Worm (Caenorhabditis elegans) whole organism, L1 larva: Measurements from ENCODE around the gene Y34B4A.10.

ENCODE experiments used
- C16A3.4 ChIP-seq: fragments of 150-350 bp; optimal IDR thresholded peaks from 2 replicates; lab custom pipeline; 2014; ENCODE audit warnings: missing biosample characterization, missing genetic modification characterization
- F16B12.6 ChIP-seq: fragments of 150-350 bp; optimal IDR thresholded peaks from 2 replicates; lab custom pipeline; 2014; ENCODE audit warnings: missing biosample characterization, missing genetic modification characterization
- Y116A8C.19 ChIP-seq: sonication (generic microtip); optimal IDR thresholded peaks from 2 replicates; lab custom pipeline; 2016; ENCODE audit warnings: missing compliant biosample characterization, missing genetic modification characterization, borderline replicate concordance
- aha-1 ChIP-seq: fragments of 150-350 bp; optimal IDR thresholded peaks from 2 replicates; lab custom pipeline; 2014; ENCODE audit warnings: missing biosample characterization, missing genetic modification characterization
- alr-1 ChIP-seq: fragments of 200-800 bp; sonication (Bioruptor generic); optimal IDR thresholded peaks from 2 replicates; lab custom pipeline; 2018; ENCODE audit warnings: borderline replicate concordance, mild to moderate bottlenecking, missing genetic modification characterization, missing compliant biosample characterization
- aly-2 ChIP-seq: fragments of 150-350 bp; optimal IDR thresholded peaks from 2 replicates; lab custom pipeline; 2014; ENCODE audit warnings: missing biosample characterization, missing genetic modification characterization
- ama-1 ChIP-seq: fragments of 150-350 bp; optimal IDR thresholded peaks from 2 replicates; lab custom pipeline; 2014
- ceh-8 ChIP-seq: fragments of 200-800 bp; sonication (Bioruptor generic); optimal IDR thresholded peaks from 2 replicates; lab custom pipeline; 2018; ENCODE audit warnings: mild to moderate bottlenecking, missing genetic modification characterization, moderate library complexity, missing compliant biosample characterization
- ceh-88 ChIP-seq: fragments of 200-800 bp; sonication (Bioruptor generic); IDR thresholded peaks from 2 replicates; pipeline ENCODE4 v1.3.6; 2022; ENCODE audit warnings: missing genetic modification characterization, missing compliant biosample characterization
- dpl-1 ChIP-seq, 3 experiments: fragments of 150-350 bp in 2 of 3; sonication (generic microtip) in 1 of 3; optimal IDR thresholded peaks; 2 replicates each; lab custom pipeline; 2014 to 2017; ENCODE audit warnings: missing biosample characterization in 3 of 3, missing genetic modification characterization in 3 of 3, missing genetic modification reagents in 3 of 3
- efl-3 ChIP-seq: fragments of 200-800 bp; sonication (Bioruptor generic); optimal IDR thresholded peaks from 2 replicates; lab custom pipeline; 2018; ENCODE audit warnings: mild to moderate bottlenecking, missing genetic modification characterization, missing compliant biosample characterization
- egl-13 ChIP-seq: sonication (generic microtip); optimal IDR thresholded peaks from 2 replicates; lab custom pipeline; 2016; ENCODE audit warnings: missing genotype, missing genetic modification reagents, missing genetic modification characterization, missing compliant biosample characterization
- elt-2 ChIP-seq: sonication (generic microtip); optimal IDR thresholded peaks from 2 replicates; lab custom pipeline; 2016; ENCODE audit warnings: missing genetic modification characterization, mild to moderate bottlenecking, inconsistent platforms, missing compliant biosample characterization, missing genetic modification reagents
- elt-3 ChIP-seq, 6 experiments: fragments of 150-350 bp in 1 of 6; sonication (generic microtip); optimal IDR thresholded peaks; 2 replicates each; lab custom pipeline; 2017 to 2018; ENCODE audit warnings: missing biosample characterization in 6 of 6, missing genetic modification characterization in 6 of 6, inconsistent platforms in 1 of 6
- ets-5 ChIP-seq: fragments of 200-800 bp; sonication (Bioruptor generic); IDR thresholded peaks from 2 replicates; pipeline ENCODE4 v1.3.6; 2022; ENCODE audit warnings: missing genetic modification characterization, missing compliant biosample characterization
- grh-1 ChIP-seq: fragments of 200-800 bp; sonication (Bioruptor generic); IDR thresholded peaks from 2 replicates; pipeline ENCODE4 v1.3.6; 2022; ENCODE audit warnings: missing genetic modification reagents, missing genetic modification characterization, missing compliant biosample characterization
- hpl-2 ChIP-seq: fragments of 150-350 bp; optimal IDR thresholded peaks from 2 replicates; lab custom pipeline; 2014; ENCODE audit warnings: missing biosample characterization, missing genetic modification reagents, missing genetic modification characterization
- isw-1 ChIP-seq: fragments of 200-800 bp; sonication (Bioruptor generic); IDR thresholded peaks from 2 replicates; pipeline ENCODE4 v1.3.6; 2022; ENCODE audit warnings: missing genetic modification characterization, missing compliant biosample characterization
- jun-1 ChIP-seq: fragments of 150-350 bp; optimal IDR thresholded peaks from 2 replicates; lab custom pipeline; 2014; ENCODE audit warnings: missing biosample characterization, missing genetic modification reagents, missing genetic modification characterization
- lin-14 ChIP-seq: fragments of 200-800 bp; sonication (Bioruptor generic); optimal IDR thresholded peaks from 2 replicates; lab custom pipeline; 2018; ENCODE audit warnings: mild to moderate bottlenecking, missing genetic modification characterization, moderate library complexity, missing compliant biosample characterization
- lin-15B ChIP-seq: fragments of 150-350 bp; sonication (generic microtip); optimal IDR thresholded peaks from 3 replicates; lab custom pipeline; 2014; ENCODE audit warnings: missing biosample characterization, missing genetic modification characterization
- lin-35 ChIP-seq, 2 experiments: fragments of 150-350 bp; optimal IDR thresholded peaks; 2 replicates each; lab custom pipeline; 2014; ENCODE audit warnings: missing biosample characterization in 2 of 2, missing genetic modification characterization in 2 of 2, missing genetic modification reagents in 2 of 2
- lsy-2 ChIP-seq, 2 experiments: fragments of 150-350 bp; optimal IDR thresholded peaks; 2 replicates each; lab custom pipeline; 2014; ENCODE audit warnings: missing biosample characterization in 2 of 2, missing genetic modification characterization in 2 of 2
- mab-9 ChIP-seq: fragments of 200-800 bp; sonication (Bioruptor generic); IDR thresholded peaks from 2 replicates; pipeline ENCODE4 v1.3.6; 2022; ENCODE audit warnings: missing genetic modification reagents, missing genetic modification characterization, missing compliant biosample characterization
- mdl-1 ChIP-seq, 2 experiments: fragments of 150-350 bp; optimal IDR thresholded peaks; 2 replicates each; lab custom pipeline; 2014 to 2017; ENCODE audit warnings: missing biosample characterization in 2 of 2, missing genetic modification characterization in 2 of 2, inconsistent platforms in 1 of 2
- mef-2 ChIP-seq: fragments of 150-350 bp; optimal IDR thresholded peaks from 2 replicates; lab custom pipeline; 2014; ENCODE audit warnings: missing biosample characterization, missing genetic modification characterization
- mep-1 ChIP-seq: fragments of 150-350 bp; optimal IDR thresholded peaks from 2 replicates; lab custom pipeline; 2014; ENCODE audit warnings: missing biosample characterization, missing genetic modification characterization
- nhr-11 ChIP-seq: fragments of 150-350 bp; optimal IDR thresholded peaks from 2 replicates; lab custom pipeline; 2014; ENCODE audit warnings: missing biosample characterization, missing genetic modification characterization
- nhr-12 ChIP-seq: sonication (generic microtip); optimal IDR thresholded peaks from 2 replicates; lab custom pipeline; 2017; ENCODE audit warnings: missing biosample characterization, missing genetic modification characterization
- nhr-19 ChIP-seq: fragments of 200-800 bp; sonication (Bioruptor generic); conservative IDR thresholded peaks from 2 replicates; pipeline ENCODE4 v1.3.6; 2022; ENCODE audit warnings: missing genetic modification characterization, missing compliant biosample characterization
- nhr-28 ChIP-seq: fragments of 150-350 bp; optimal IDR thresholded peaks from 2 replicates; lab custom pipeline; 2014; ENCODE audit warnings: missing biosample characterization, missing genetic modification characterization
- nhr-47 ChIP-seq: sonication (generic microtip); optimal IDR thresholded peaks from 2 replicates; lab custom pipeline; 2016; ENCODE audit warnings: mild to moderate bottlenecking, missing genetic modification characterization, moderate library complexity, missing compliant biosample characterization
- nhr-76 ChIP-seq: sonication (generic microtip); optimal IDR thresholded peaks from 2 replicates; lab custom pipeline; 2017; ENCODE audit warnings: missing biosample characterization, missing genetic modification characterization
- nhr-84 ChIP-seq: sonication (generic microtip); optimal IDR thresholded peaks from 2 replicates; lab custom pipeline; 2017; ENCODE audit warnings: missing biosample characterization, missing genetic modification characterization
- nhr-90 ChIP-seq: sonication (generic microtip); optimal IDR thresholded peaks from 2 replicates; lab custom pipeline; 2016; ENCODE audit warnings: mild to moderate bottlenecking, missing genetic modification characterization, missing compliant biosample characterization; ENCODE audit not compliant: poor library complexity
- pag-3 ChIP-seq: sonication (generic microtip); optimal IDR thresholded peaks from 2 replicates; lab custom pipeline; 2017; ENCODE audit warnings: missing genetic modification characterization, mild to moderate bottlenecking, missing compliant biosample characterization, antibody characterized with exemption, borderline replicate concordance; ENCODE audit not compliant: insufficient read depth
- rnt-1 ChIP-seq: sonication (generic microtip); optimal IDR thresholded peaks from 2 replicates; lab custom pipeline; 2016; ENCODE audit warnings: mild to moderate bottlenecking, missing genetic modification characterization, moderate library complexity, missing compliant biosample characterization
- snu-23 ChIP-seq: sonication (generic microtip); optimal IDR thresholded peaks from 2 replicates; lab custom pipeline; 2016; ENCODE audit warnings: missing genetic modification characterization, missing compliant biosample characterization
- sptf-1 ChIP-seq: fragments of 150-350 bp; optimal IDR thresholded peaks from 2 replicates; lab custom pipeline; 2014; ENCODE audit warnings: missing biosample characterization, missing genetic modification characterization
- sup-37 ChIP-seq: fragments of 200-800 bp; sonication (Bioruptor generic); optimal IDR thresholded peaks from 2 replicates; lab custom pipeline; 2018; ENCODE audit warnings: mild to moderate bottlenecking, missing genetic modification characterization, missing compliant biosample characterization
- tbx-2 ChIP-seq: sonication (generic microtip); optimal IDR thresholded peaks from 2 replicates; lab custom pipeline; 2016; ENCODE audit warnings: missing genetic modification characterization, missing compliant biosample characterization
- tlp-1 ChIP-seq: fragments of 150-350 bp; optimal IDR thresholded peaks from 2 replicates; lab custom pipeline; 2014; ENCODE audit warnings: missing biosample characterization, missing genetic modification characterization
- unc-130 ChIP-seq: fragments of 150-350 bp; optimal IDR thresholded peaks from 2 replicates; lab custom pipeline; 2017; ENCODE audit warnings: missing biosample characterization, missing genetic modification characterization, inconsistent platforms
- unc-30 ChIP-seq: sonication (generic microtip); optimal IDR thresholded peaks from 2 replicates; lab custom pipeline; 2017; ENCODE audit warnings: missing biosample characterization, missing genetic modification characterization
- unc-62 ChIP-seq: fragments of 150-350 bp; optimal IDR thresholded peaks from 2 replicates; lab custom pipeline; 2014; ENCODE audit warnings: missing biosample characterization, missing genetic modification reagents, missing genetic modification characterization
- unc-86 ChIP-seq: sonication (generic microtip); optimal IDR thresholded peaks from 2 replicates; lab custom pipeline; 2016; ENCODE audit warnings: missing genetic modification characterization, missing compliant biosample characterization
- xbp-1 ChIP-seq: sonication (generic microtip); optimal IDR thresholded peaks from 2 replicates; lab custom pipeline; 2016; ENCODE audit warnings: missing genetic modification characterization, missing compliant biosample characterization
- zag-1 ChIP-seq: fragments of 150-350 bp; optimal IDR thresholded peaks from 2 replicates; lab custom pipeline; 2014; ENCODE audit warnings: missing biosample characterization, missing genetic modification characterization
- ztf-4 ChIP-seq: fragments of 150-350 bp; optimal IDR thresholded peaks from 2 replicates; lab custom pipeline; 2014; ENCODE audit warnings: missing biosample characterization, missing genetic modification characterization

The Y34B4A.10 gene

ce11 chrX:5297942-5298611 is 48.4 kb downstream of the Y34B4A.10 start, which contains the start of gene ift-81 (continued):
- TF ChIP-seq aly-2 (tag; lab: Kevin White, UChicago) (no peak), Y116A8C.19 (tag; lab: Kevin White, UChicago) (no peak), lin-35 (GFP tag; optimal IDR thresholded peaks at IDR 0.05; lab: Kevin White, UChicago) (peak; percentile 28 to 30), elt-3 (tag; optimal IDR thresholded peaks at IDR 0.05; lab: Kevin White, UChicago) (no peak), nhr-47 (tag; lab: Kevin White, UChicago) (peak; percentile 73), rnt-1 (peak; percentile 79), dpl-1 (GFP tag; optimal IDR thresholded peaks at IDR 0.05; lab: Kevin White, UChicago) (peak in 2 of 3 experiments; percentile 35 to 52), hpl-2 (GFP tag; lab: Kevin White, UChicago) (no peak), elt-2 (tag; lab: Kevin White, UChicago) (no peak), nhr-84 (tag; lab: Kevin White, UChicago) (no peak), unc-130 (tag; lab: Kevin White, UChicago) (no peak), mep-1 (tag; lab: Kevin White, UChicago) (no peak), jun-1 (tag; lab: Kevin White, UChicago) (no peak), nhr-76 (tag; lab: Kevin White, UChicago) (no peak), nhr-11 (tag; lab: Kevin White, UChicago) (no peak), nhr-19 (GFP tag; lab: Robert Waterston, UW) (peak; percentile 61), sptf-1 (tag; lab: Kevin White, UChicago) (no peak), alr-1 (tag; lab: Kevin White, UChicago) (no peak), snu-23 (GFP tag; lab: Kevin White, UChicago) (peak; percentile 64), isw-1 (GFP tag; lab: Robert Waterston, UW) (no peak; the same call in 1 of the 2 replicates), ets-5 (no peak), tlp-1 (no peak), mab-9 (GFP tag; lab: Robert Waterston, UW) (no peak), pag-3 (tag; lab: Kevin White, UChicago) (no peak), efl-3 (GFP tag; lab: Kevin White, UChicago) (no peak), ceh-8 (GFP tag; lab: Kevin White, UChicago) (peak; percentile 2), nhr-28 (tag; lab: Kevin White, UChicago) (no peak), lsy-2 (tag; optimal IDR thresholded peaks at IDR 0.05; lab: Kevin White, UChicago) (peak; percentile 58 to 63), unc-30 (tag; lab: Kevin White, UChicago) (no peak), ztf-4 (tag; lab: Kevin White, UChicago) (no peak), unc-86 (tag; lab: Kevin White, UChicago) (peak; percentile 58), egl-13 (tag; lab: Kevin White, UChicago) (peak; percentile 37), mdl-1 (tag; optimal IDR thresholded peaks at IDR 0.05; lab: Kevin White, UChicago) (peak in 1 of 2 experiments; percentile 32), unc-62 (GFP tag; lab: Kevin White, UChicago) (no peak), ceh-88 (GFP tag; lab: Robert Waterston, UW) (no peak), lin-14 (GFP tag; lab: Kevin White, UChicago) (peak; percentile 79), lin-15B (tag; lab: Kevin White, UChicago) (no peak), mef-2 (tag; lab: Kevin White, UChicago) (no peak), F16B12.6 (tag; lab: Kevin White, UChicago) (no peak), xbp-1 (peak; percentile 68), ama-1 (lab: Kevin White, UChicago) (no peak), grh-1 (GFP tag; lab: Robert Waterston, UW) (no peak), C16A3.4 (tag; lab: Kevin White, UChicago) (peak; percentile 8), nhr-90 (no peak), aha-1 (tag; lab: Kevin White, UChicago) (no peak), tbx-2 (peak; percentile 64), zag-1 (no peak), sup-37 (no peak), nhr-12 (tag; lab: Kevin White, UChicago) (no peak)
